Comparison of ENCODE assay signal across 5 worm cellular contexts in the genomic region with DNA sequence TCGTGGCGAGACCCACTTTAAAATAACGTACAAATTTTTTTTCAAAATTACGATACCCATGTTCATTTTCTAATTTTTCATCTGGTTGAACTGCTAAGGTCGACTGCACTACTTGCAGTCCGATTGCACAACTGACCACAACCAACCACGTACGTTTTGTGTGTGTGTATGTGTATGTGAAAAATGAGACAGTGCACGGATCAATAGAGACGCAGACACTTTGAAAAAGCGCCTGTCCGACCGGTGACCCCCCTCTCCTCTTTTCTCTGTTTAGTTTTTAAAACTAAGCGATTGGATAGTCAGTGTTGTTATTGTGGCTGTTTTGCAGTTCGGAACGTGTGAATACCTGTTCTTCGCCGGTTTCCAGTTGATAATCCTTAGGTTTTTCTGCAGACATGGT.
TF ChIP-seq lines count a peak whose summit lies in the region.

No protein-coding gene starts in this region.

TF ChIP-seq in whole organism, L1 larva, 84 proteins besides CTCF, POLR2A, EP300 and RAD21 (continues in another document):
- TF ChIP-seq blmp-1 (tag; optimal IDR thresholded peaks at IDR 0.05; lab: Kevin White, UChicago) (peak; percentile 14), elt-3 (tag; optimal IDR thresholded peaks at IDR 0.05; lab: Kevin White, UChicago) (peak in 1 of 6 experiments; percentile 24), ceh-88 (GFP tag; IDR thresholded peaks at IDR 0.05; lab: Robert Waterston, UW) (no peak), lsy-2 (tag; optimal IDR thresholded peaks at IDR 0.05; lab: Kevin White, UChicago) (peak in 1 of 2 experiments; percentile 16), nhr-84 (tag; optimal IDR thresholded peaks at IDR 0.05; lab: Kevin White, UChicago) (no peak), sox-4 (tag; optimal IDR thresholded peaks at IDR 0.05; lab: Kevin White, UChicago) (no peak), efl-1 (optimal IDR thresholded peaks at IDR 0.05; lab: Kevin White, UChicago) (peak; percentile 39 to 57), efl-1 (GFP tag; optimal IDR thresholded peaks at IDR 0.05 in 1 of 2; lab: Kevin White, UChicago) (peak; percentile 41 to 91), jun-1 (tag; optimal IDR thresholded peaks at IDR 0.05; lab: Kevin White, UChicago) (no peak), lin-14 (GFP tag; optimal IDR thresholded peaks at IDR 0.05; lab: Kevin White, UChicago) (peak; percentile 82), dpl-1 (GFP tag; optimal IDR thresholded peaks at IDR 0.05; lab: Kevin White, UChicago) (peak in 2 of 3 experiments; percentile 19 to 24), lin-35 (GFP tag; optimal IDR thresholded peaks at IDR 0.05; lab: Kevin White, UChicago) (peak; percentile 6 to 16), nhr-71 (tag; optimal IDR thresholded peaks at IDR 0.05; lab: Kevin White, UChicago) (peak; percentile 37), fkh-10 (GFP tag; optimal IDR thresholded peaks at IDR 0.05; lab: Kevin White, UChicago) (no peak), dsc-1 (tag; optimal IDR thresholded peaks at IDR 0.05; lab: Kevin White, UChicago) (no peak), snu-23 (GFP tag; optimal IDR thresholded peaks at IDR 0.05; lab: Kevin White, UChicago) (peak; percentile 46), mep-1 (tag; optimal IDR thresholded peaks at IDR 0.05; lab: Kevin White, UChicago) (peak; percentile 35)

TF ChIP-seq in whole organism, L3 larva, 47 proteins besides CTCF, POLR2A, EP300 and RAD21:
- TF ChIP-seq fkh-2 (tag; optimal IDR thresholded peaks at IDR 0.05; lab: Kevin White, UChicago) (no peak), pha-4 (tag; optimal IDR thresholded peaks at IDR 0.05; lab: Kevin White, UChicago) (peak; percentile 50), lsy-12 (tag; optimal IDR thresholded peaks at IDR 0.05; lab: Kevin White, UChicago) (peak; percentile 16), pqm-1 (tag; optimal IDR thresholded peaks at IDR 0.05; lab: Kevin White, UChicago) (no peak), zag-1 (tag; optimal IDR thresholded peaks at IDR 0.05; lab: Kevin White, UChicago) (no peak), ztf-11 (tag; optimal IDR thresholded peaks at IDR 0.05; lab: Kevin White, UChicago) (no peak), nhr-23 (tag; optimal IDR thresholded peaks at IDR 0.05; lab: Kevin White, UChicago) (peak; percentile 16), nhr-25 (tag; optimal IDR thresholded peaks at IDR 0.05; lab: Kevin White, UChicago) (peak; percentile 21), ceh-82 (tag; optimal IDR thresholded peaks at IDR 0.05; lab: Kevin White, UChicago) (no peak), ceh-28 (tag; optimal IDR thresholded peaks at IDR 0.05; lab: Kevin White, UChicago) (peak; percentile 41), mml-1 (tag; optimal IDR thresholded peaks at IDR 0.05; lab: Kevin White, UChicago) (no peak), lin-15B (tag; optimal IDR thresholded peaks at IDR 0.05; lab: Kevin White, UChicago) (peak; percentile 15), nfya-1 (tag; optimal IDR thresholded peaks at IDR 0.05; lab: Kevin White, UChicago; ENCODE audit: insufficient read depth) (peak; percentile 48)

TF ChIP-seq in whole organism, early embryonic, 17 proteins besides CTCF, POLR2A, EP300 and RAD21:
- 0 out of 2 replicates have a peak, but pooled peaks have one; percentile 25 for TF ChIP-seq pes-1 (GFP tag; IDR thresholded peaks at IDR 0.05; lab: Robert Waterston, UW)
- no peak for TF ChIP-seq hnd-1 (tag; optimal IDR thresholded peaks at IDR 0.05; lab: Kevin White, UChicago)

TF ChIP-seq in whole organism, midembryonic, 9 proteins besides CTCF, POLR2A, EP300 and RAD21:
- TF ChIP-seq flt-1 (GFP tag; IDR thresholded peaks at IDR 0.05; lab: Robert Waterston, UW) (0 out of 2 replicates have a peak, but pooled peaks have one; percentile 17), ref-1 (GFP tag; conservative IDR thresholded peaks at IDR 0.05; lab: Robert Waterston, UW) (no peak)
TF ChIP-seq in whole organism, midembryonic: peak in this region for 1.

TF ChIP-seq in whole organism, young adult, 124 proteins besides CTCF, POLR2A, EP300 and RAD21:
- TF ChIP-seq aptf-2 (GFP tag; conservative IDR thresholded peaks at IDR 0.05; lab: Robert Waterston, UW) (no peak), ceh-58 (GFP tag; IDR thresholded peaks at IDR 0.05; lab: Robert Waterston, UW) (no peak), lin-26 (GFP tag; IDR thresholded peaks at IDR 0.05; lab: Robert Waterston, UW) (0 out of 2 replicates have a peak, but pooled peaks have one; percentile 13), mel-28 (tag; optimal IDR thresholded peaks at IDR 0.05; lab: Kevin White, UChicago; ENCODE audit: borderline replicate concordance) (no peak), let-607 (tag; optimal IDR thresholded peaks at IDR 0.05; lab: Kevin White, UChicago) (peak; percentile 75 to 81), madf-6 (GFP tag; IDR thresholded peaks at IDR 0.05; lab: Robert Waterston, UW) (no peak), ccch-3 (GFP tag; optimal IDR thresholded peaks at IDR 0.05; lab: Kevin White, UChicago) (no peak), D2030.7 (GFP tag; IDR thresholded peaks at IDR 0.05; lab: Robert Waterston, UW) (no peak), atf-7 (tag; optimal IDR thresholded peaks at IDR 0.05; lab: Kevin White, UChicago) (no peak), K12H6.12 (tag; optimal IDR thresholded peaks at IDR 0.05; lab: Kevin White, UChicago) (no peak), hmg-1.2 (GFP tag; IDR thresholded peaks at IDR 0.05; lab: Robert Waterston, UW) (peak; percentile 88)
